In genomic region chrX:5958815-5959214, ce11 we compare ENCODE assay signal across 2 worm cellular contexts.
TF ChIP-seq lines count a peak whose summit lies in the region.

Gene R07E4.1, plus strand, starts transcription at chrX:5959115.

TF ChIP-seq in whole organism, L1 larva, 84 proteins besides CTCF, POLR2A, EP300 and RAD21:
- TF ChIP-seq swsn-7 (tag; optimal IDR thresholded peaks at IDR 0.05; lab: Kevin White, UChicago) = no peak
- TF ChIP-seq lin-14 (GFP tag; optimal IDR thresholded peaks at IDR 0.05; lab: Kevin White, UChicago) = peak; percentile 4
- TF ChIP-seq mef-2 (tag; optimal IDR thresholded peaks at IDR 0.05; lab: Kevin White, UChicago) = no peak

TF ChIP-seq in whole organism, L4 larva, 104 proteins besides CTCF, POLR2A, EP300 and RAD21:
- TF ChIP-seq F26F4.8 (GFP tag; conservative IDR thresholded peaks at IDR 0.05; lab: Robert Waterston, UW) = no peak
- peak; percentile 52 for TF ChIP-seq aha-1 (tag; lab: Kevin White, UChicago)
- TF ChIP-seq zfp-3 (GFP tag; conservative IDR thresholded peaks at IDR 0.05; lab: Robert Waterston, UW) = no peak
- no peak for TF ChIP-seq nhr-11 (tag; optimal IDR thresholded peaks at IDR 0.05; lab: Kevin White, UChicago)
- TF ChIP-seq nhr-28 (tag; optimal IDR thresholded peaks at IDR 0.05; lab: Kevin White, UChicago) = no peak
- TF ChIP-seq unc-62 (GFP tag; optimal IDR thresholded peaks at IDR 0.05 in 1 of 2; lab: Kevin White, UChicago) = peak in 1 of 2 experiments; percentile 44
- TF ChIP-seq unc-62 (tag; optimal IDR thresholded peaks at IDR 0.05; lab: Kevin White, UChicago) = no peak
- no peak for TF ChIP-seq nhr-48 (tag; optimal IDR thresholded peaks at IDR 0.05; lab: Kevin White, UChicago)

Comparison
In these comparisons a context has a peak if more than half of its experiments do, and no peak if none do; other contexts are left out.
1. Of the 29 proteins assayed by ChIP-seq in both whole organism, L4 larva and whole organism, L1 larva: peak only in whole organism, L4 larva: aha-1; only in whole organism, L1 larva: none; in both: none; in neither: 27; mixed calls (peak in some experiments, not most) for 1.